Fruit fly (Drosophila melanogaster): Measurements from ENCODE around the gene ear.

The ear gene

DNA sequence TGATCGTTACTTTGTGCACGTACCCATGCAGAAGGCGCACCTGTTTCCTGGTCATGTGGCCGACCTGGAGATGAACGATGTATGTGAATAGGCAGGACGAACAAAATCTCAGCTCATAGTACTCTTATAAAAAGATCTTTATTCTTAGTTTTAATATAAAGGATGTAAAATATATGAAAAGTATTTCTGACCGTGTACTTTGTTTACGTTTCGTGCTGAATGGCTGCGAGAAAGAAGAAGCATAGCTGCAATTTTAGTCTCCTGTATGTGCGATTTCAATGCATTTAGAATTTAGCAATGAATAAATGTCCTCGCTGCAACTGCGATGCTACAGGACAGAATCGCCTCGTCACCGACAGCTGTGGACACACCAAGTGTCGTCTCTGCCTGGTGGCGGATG lies 27.3 kb downstream of the ear start, which contains the start of the genes CG42726 and CG42727 (continued):
- TF ChIP-seq CG32767 (GFP tag; IDR thresholded peaks at IDR 0.05) (no peak), btn (GFP tag; optimal IDR thresholded peaks at IDR 0.05) (no peak), lbe (GFP tag; optimal IDR thresholded peaks at IDR 0.05) (peak; percentile 20), usp (GFP tag; optimal IDR thresholded peaks at IDR 0.05) (no peak), MBD-R2 (GFP tag; IDR thresholded peaks at IDR 0.05) (peak; percentile 94), CG12299 (tag; optimal IDR thresholded peaks at IDR 0.05) (no peak), Elba2 (GFP tag; optimal IDR thresholded peaks at IDR 0.05) (no peak), pzg (GFP tag; optimal IDR thresholded peaks at IDR 0.05) (peak; percentile 33), Kr (GFP tag; optimal IDR thresholded peaks at IDR 0.05) (no peak), Drgx (GFP tag; IDR thresholded peaks at IDR 0.05) (peak; percentile 62; the same call in 1 of the 2 replicates), vnd (GFP tag; IDR thresholded peaks at IDR 0.05; ENCODE audit: partially characterized antibody) (no peak), CG2712 (tag; optimal IDR thresholded peaks at IDR 0.05) (peak; percentile 55), dmrt99B (tag; optimal IDR thresholded peaks at IDR 0.05) (no peak), esg (GFP tag; conservative IDR thresholded peaks at IDR 0.05) (0 out of 2 replicates have a peak, but pooled peaks have one; percentile 19), Fer1 (GFP tag; optimal IDR thresholded peaks at IDR 0.05) (peak; percentile 50), HLH54F (GFP tag; optimal IDR thresholded peaks at IDR 0.05) (peak; percentile 13), ase (GFP tag; IDR thresholded peaks at IDR 0.05) (no peak), tna (GFP tag; IDR thresholded peaks at IDR 0.05; ENCODE audit: partially characterized antibody) (no peak), ap (GFP tag; IDR thresholded peaks at IDR 0.05) (no peak), en (GFP tag; optimal IDR thresholded peaks at IDR 0.05) (no peak), salm (tag; optimal IDR thresholded peaks at IDR 0.05) (no peak), fd96Cb (tag; optimal IDR thresholded peaks at IDR 0.05) (peak; percentile 9), BtbVII (GFP tag; optimal IDR thresholded peaks at IDR 0.05) (no peak), CG13123 (GFP tag; optimal IDR thresholded peaks at IDR 0.05) (no peak), chn (GFP tag; optimal IDR thresholded peaks at IDR 0.05) (no peak), CG30403 (GFP tag; optimal IDR thresholded peaks at IDR 0.05) (peak; percentile 45), CG9932 (GFP tag; IDR thresholded peaks at IDR 0.05) (peak; percentile 53), CG2889 (GFP tag; IDR thresholded peaks at IDR 0.05) (no peak), p53 (GFP tag; optimal IDR thresholded peaks at IDR 0.05) (no peak), MESR4 (GFP tag; optimal IDR thresholded peaks at IDR 0.05) (peak; percentile 75), lab (GFP tag; optimal IDR thresholded peaks at IDR 0.05) (no peak), prd (optimal IDR thresholded peaks at IDR 0.05) (no peak), prd (GFP tag; IDR thresholded peaks at IDR 0.05) (peak; percentile 34; the same call in 1 of the 3 replicates), run (tag; optimal IDR thresholded peaks at IDR 0.05) (no peak), zen (tag; optimal IDR thresholded peaks at IDR 0.05) (no peak), CG31441 (GFP tag; IDR thresholded peaks at IDR 0.05) (no peak; the same call in 1 of the 2 replicates), Dek (tag; optimal IDR thresholded peaks at IDR 0.05) (no peak), ac (GFP tag; optimal IDR thresholded peaks at IDR 0.05) (no peak), CG10321 (GFP tag; IDR thresholded peaks at IDR 0.05) (no peak), CG9797 (GFP tag; optimal IDR thresholded peaks at IDR 0.05) (no peak), H2.0 (GFP tag; IDR thresholded peaks at IDR 0.05) (0 out of 2 replicates have a peak, but pooled peaks have one; percentile 19), gsb (GFP tag; IDR thresholded peaks at IDR 0.05) (no peak), CG17328 (GFP tag; IDR thresholded peaks at IDR 0.05) (no peak), dati (GFP tag; IDR thresholded peaks at IDR 0.05) (no peak), CG10654 (GFP tag; optimal IDR thresholded peaks at IDR 0.05) (peak; percentile 3), CG42726 (GFP tag; IDR thresholded peaks at IDR 0.05; ENCODE audit: partially characterized antibody) (no peak), CG6654 (GFP tag; optimal IDR thresholded peaks at IDR 0.05) (no peak), CG18476 (GFP tag; optimal IDR thresholded peaks at IDR 0.05) (no peak), CG3065 (GFP tag; optimal IDR thresholded peaks at IDR 0.05) (no peak), CG14667 (GFP tag; IDR thresholded peaks at IDR 0.05) (no peak), chm (GFP tag; IDR thresholded peaks at IDR 0.05) (no peak), pb (GFP tag; optimal IDR thresholded peaks at IDR 0.05) (no peak)
